Fruit fly (Drosophila melanogaster): ENCODE data around the gene CG10516.

The CG10516 gene

dm6 chr3L:15982783-15983432 lies 14.9 kb downstream of the CG10516 start, which contains the start of the genes brm and Arl1 (continued):
- TF ChIP-seq CG11695 (GFP tag; IDR thresholded peaks at IDR 0.05) = peak; percentile 98
- peak; percentile 75 for TF ChIP-seq maf-S (GFP tag; optimal IDR thresholded peaks at IDR 0.05)
- peak; percentile 93 for TF ChIP-seq ash1 (GFP tag; optimal IDR thresholded peaks at IDR 0.05)
- TF ChIP-seq CG6854 (GFP tag; optimal IDR thresholded peaks at IDR 0.05) = peak; percentile 94
- peak; percentile 99 for TF ChIP-seq CG12659 (GFP tag; optimal IDR thresholded peaks at IDR 0.05)
- TF ChIP-seq fd102C (GFP tag; optimal IDR thresholded peaks at IDR 0.05) = peak; percentile 75
- TF ChIP-seq chm (GFP tag; IDR thresholded peaks at IDR 0.05) = peak; percentile 97
- peak; percentile 99 for TF ChIP-seq caup (GFP tag; optimal IDR thresholded peaks at IDR 0.05; ENCODE audit: severe bottlenecking)
- TF ChIP-seq CG9727 (GFP tag; optimal IDR thresholded peaks at IDR 0.05) = peak; percentile 99
- TF ChIP-seq danr (GFP tag; IDR thresholded peaks at IDR 0.05) = peak; percentile 98
- no peak for TF ChIP-seq Hr39 (optimal IDR thresholded peaks at IDR 0.05)
- TF ChIP-seq Hr51 (GFP tag; optimal IDR thresholded peaks at IDR 0.05) = peak; percentile 94 to 97
- TF ChIP-seq bbx (GFP tag; IDR thresholded peaks at IDR 0.05; ENCODE audit: partially characterized antibody) = no peak
- peak; percentile 99 for TF ChIP-seq ranshi (GFP tag; IDR thresholded peaks at IDR 0.05)
- peak; percentile 99 for TF ChIP-seq CG14441 (GFP tag; IDR thresholded peaks at IDR 0.05)
- peak; percentile 96 for TF ChIP-seq ewg (GFP tag; optimal IDR thresholded peaks at IDR 0.05)
- peak; percentile 80 for TF ChIP-seq Dip2 (GFP tag; IDR thresholded peaks at IDR 0.05)
- TF ChIP-seq CG1832 (GFP tag; optimal IDR thresholded peaks at IDR 0.05) = no peak
- TF ChIP-seq Oaz (GFP tag; IDR thresholded peaks at IDR 0.05) = peak; percentile 99
- peak; percentile 99 for TF ChIP-seq Awh (GFP tag; IDR thresholded peaks at IDR 0.05)
- peak; percentile 97 for TF ChIP-seq Dek (tag; optimal IDR thresholded peaks at IDR 0.05)
- TF ChIP-seq aop (GFP tag; IDR thresholded peaks at IDR 0.05) = peak; percentile 96
- TF ChIP-seq tna (GFP tag; IDR thresholded peaks at IDR 0.05; ENCODE audit: partially characterized antibody) = no peak
- TF ChIP-seq CG11247 (GFP tag; IDR thresholded peaks at IDR 0.05) = peak; percentile 99
- TF ChIP-seq CG6791 (GFP tag; IDR thresholded peaks at IDR 0.05; ENCODE audit: partially characterized antibody) = 0 out of 3 replicates have a peak, but pooled peaks have one; percentile 19
- peak; percentile 91 for TF ChIP-seq CG10274 (GFP tag; optimal IDR thresholded peaks at IDR 0.05)
- TF ChIP-seq cg (GFP tag; optimal IDR thresholded peaks at IDR 0.05) = no peak
- TF ChIP-seq Pdp1 (GFP tag; optimal IDR thresholded peaks at IDR 0.05) = peak; percentile 92 to 93
- TF ChIP-seq jumu (GFP tag; optimal IDR thresholded peaks at IDR 0.05) = peak; percentile 70
- peak; percentile 95 for TF ChIP-seq CG7556 (GFP tag; optimal IDR thresholded peaks at IDR 0.05)
- peak; percentile 40 for TF ChIP-seq Dp (GFP tag; optimal IDR thresholded peaks at IDR 0.05)
- TF ChIP-seq Lhr (GFP tag; optimal IDR thresholded peaks at IDR 0.05) = peak; percentile 93
- peak; percentile 99 for TF ChIP-seq peb (GFP tag; IDR thresholded peaks at IDR 0.05)
- peak; percentile 99 for TF ChIP-seq zfh1 (GFP tag; IDR thresholded peaks at IDR 0.05)
- TF ChIP-seq cas (GFP tag; IDR thresholded peaks at IDR 0.05) = peak; percentile 98
- TF ChIP-seq CG9609 (GFP tag; optimal IDR thresholded peaks at IDR 0.05) = peak; percentile 84
- peak; percentile 99 for TF ChIP-seq CG11456 (GFP tag; IDR thresholded peaks at IDR 0.05)
- TF ChIP-seq Deaf1 (tag; optimal IDR thresholded peaks at IDR 0.05) = peak; percentile 86
- peak; percentile 95 for TF ChIP-seq BtbVII (GFP tag; optimal IDR thresholded peaks at IDR 0.05)
- peak; percentile 94 for TF ChIP-seq Hsf (GFP tag; optimal IDR thresholded peaks at IDR 0.05)
- peak; percentile 99 for TF ChIP-seq gem (tag; optimal IDR thresholded peaks at IDR 0.05)
- no peak for TF ChIP-seq gfzf (GFP tag; optimal IDR thresholded peaks at IDR 0.05)
- no peak for TF ChIP-seq cad (GFP tag; optimal IDR thresholded peaks at IDR 0.05)
- TF ChIP-seq Nf-YA (GFP tag; IDR thresholded peaks at IDR 0.05) = peak; percentile 97
- TF ChIP-seq HmgD (GFP tag; optimal IDR thresholded peaks at IDR 0.05) = peak; percentile 31
- peak; percentile 97 for TF ChIP-seq CG12155 (GFP tag; optimal IDR thresholded peaks at IDR 0.05)
- peak; percentile 99 for TF ChIP-seq gsb (GFP tag; IDR thresholded peaks at IDR 0.05)
- no peak for TF ChIP-seq mld (GFP tag; IDR thresholded peaks at IDR 0.05; ENCODE audit: partially characterized antibody)
- TF ChIP-seq Adf1 (GFP tag; IDR thresholded peaks at IDR 0.05) = peak; percentile 91
- peak; percentile 83 for TF ChIP-seq CG4707 (GFP tag; optimal IDR thresholded peaks at IDR 0.05)

Data from whole organism, embryonic.